Worm (Caenorhabditis elegans) whole organism, young adult: ENCODE data around the gene pals-24.

Source experiments
- B0261.1 ChIP-seq: sonication (generic microtip); optimal IDR thresholded peaks from 2 replicates; lab custom pipeline; 2016; ENCODE audit warnings: mild to moderate bottlenecking, missing genetic modification characterization, moderate library complexity, missing compliant biosample characterization
- ztf-22 ChIP-seq: fragments of 200-800 bp; sonication (Bioruptor generic); optimal IDR thresholded peaks from 2 replicates; lab custom pipeline; 2018; ENCODE audit warnings: mild to moderate bottlenecking, missing genetic modification characterization, moderate library complexity, missing compliant biosample characterization

ce11 chrIII:140904-141303 is 20.7 kb downstream of the pals-24 start, which contains the start of gene fbxb-81:
- TF ChIP-seq ztf-22 (GFP tag; lab: Kevin White, UChicago) (no peak), B0261.1 (tag; lab: Kevin White, UChicago) (no peak)
